Fruit fly (Drosophila melanogaster) S2 (cell line): ENCODE measurements around the gene CDase.

ENCODE experiments used
- CG8478 ChIP-seq: fragments of >200 bp; optimal IDR thresholded peaks from 2 replicates; lab custom pipeline; 2018
- CTCF ChIP-seq, 2 experiments: fragments of >200 bp; optimal IDR thresholded peaks; 2 replicates each; lab custom pipeline; 2018

DNA sequence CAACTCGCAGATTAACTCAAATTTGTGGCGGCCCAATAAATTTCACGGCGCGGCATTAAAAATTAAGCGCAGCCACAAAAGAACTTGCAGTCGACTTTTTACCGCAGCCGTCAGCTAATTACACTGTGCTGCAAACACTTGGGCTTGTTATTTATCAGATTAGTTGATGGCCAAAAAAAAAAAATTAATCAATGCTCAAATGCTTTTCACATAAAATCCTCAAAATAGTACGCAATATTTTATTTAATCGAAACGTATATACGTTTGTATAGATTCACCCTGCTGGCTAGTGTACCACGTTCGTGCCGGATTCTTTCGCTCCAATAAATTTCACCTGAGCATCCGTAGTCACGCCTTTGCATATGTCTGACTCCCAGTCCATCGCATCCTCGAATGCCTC is 45.5 kb upstream of the CDase start:
- no peak for TF ChIP-seq CG8478
- TF ChIP-seq CTCF (optimal IDR thresholded peaks at IDR 0.05; lab: Kevin White, UChicago): no peak
